Fruit fly (Drosophila melanogaster) whole organism, wandering third instar larva: ENCODE measurements around the gene CG33252.

Experiments
- Abd-B ChIP-seq: fragments of >200 bp; optimal IDR thresholded peaks from 2 replicates; lab custom pipeline; 2017; ENCODE audit warnings: missing biosample characterization, missing genetic modification characterization
- CG32264 ChIP-seq: fragments of 200-800 bp; sonication (Bioruptor generic); optimal IDR thresholded peaks from 2 replicates; lab custom pipeline; 2016; ENCODE audit warnings: missing biosample characterization, missing genetic modification characterization
- CG9705 ChIP-seq: fragments of 200-800 bp; sonication (Bioruptor generic); optimal IDR thresholded peaks from 2 replicates; lab custom pipeline; 2018; ENCODE audit warnings: missing biosample characterization, mild to moderate bottlenecking, missing genetic modification characterization
- CrebA ChIP-seq: fragments of 200-800 bp; sonication (Bioruptor generic); optimal IDR thresholded peaks from 2 replicates; lab custom pipeline; 2016; ENCODE audit warnings: missing biosample characterization, mild to moderate bottlenecking, missing genetic modification characterization, borderline replicate concordance
- Dif ChIP-seq: fragments of 200-275, 200-300 bp; sonication (Bioruptor generic); optimal IDR thresholded peaks from 2 replicates; lab custom pipeline; 2018; ENCODE audit warnings: missing biosample characterization, missing genetic modification characterization; ENCODE audit not compliant: partially characterized antibody
- HLH106 ChIP-seq: fragments of 200-800 bp; optimal IDR thresholded peaks from 3 replicates; lab custom pipeline; 2019; ENCODE audit warnings: missing biosample characterization, mild to moderate bottlenecking, missing genetic modification characterization, moderate library complexity
- Hr78 ChIP-seq: fragments of >200 bp; optimal IDR thresholded peaks from 2 replicates; lab custom pipeline; 2017; ENCODE audit warnings: missing biosample characterization, missing genetic modification characterization
- Hr83 ChIP-seq: fragments of 200-300 bp; sonication (Bioruptor generic); optimal IDR thresholded peaks from 2 replicates; lab custom pipeline; 2016; ENCODE audit warnings: missing biosample characterization, mild to moderate bottlenecking, missing genetic modification characterization, moderate library complexity; ENCODE audit not compliant: poor library complexity, severe bottlenecking
- Mio ChIP-seq: sonication (Bioruptor generic); optimal IDR thresholded peaks from 2 replicates; lab custom pipeline; 2016; ENCODE audit warnings: missing biosample characterization, missing genetic modification characterization
- Myc ChIP-seq: fragments of >200 bp; optimal IDR thresholded peaks from 2 replicates; lab custom pipeline; 2017
- N ChIP-seq: fragments of >200 bp; optimal IDR thresholded peaks from 2 replicates; lab custom pipeline; 2018; ENCODE audit warnings: missing biosample characterization, missing external identifiers, missing genetic modification characterization
- OdsH ChIP-seq: fragments of 200-800 bp; sonication (Bioruptor generic); optimal IDR thresholded peaks from 2 replicates; lab custom pipeline; 2016; ENCODE audit warnings: missing biosample characterization, mild to moderate bottlenecking, missing genetic modification characterization
- Rel ChIP-seq, 2 experiments: fragments of 200-800 bp; sonication (Bioruptor generic) in 1 of 2; optimal IDR thresholded peaks; 2 replicates in 1 of 2; 3 replicates in 1 of 2; lab custom pipeline; 2016 to 2019; ENCODE audit warnings: mild to moderate bottlenecking in 2 of 2, missing biosample characterization in 2 of 2, missing genetic modification characterization in 2 of 2, moderate library complexity in 1 of 2
- Sp1 ChIP-seq: fragments of 200-800 bp; sonication (Bioruptor generic); optimal IDR thresholded peaks from 3 replicates; lab custom pipeline; 2019; ENCODE audit warnings: missing biosample characterization, mild to moderate bottlenecking, missing genetic modification characterization, moderate library complexity
- Vsx2 ChIP-seq: fragments of 200-300, 225-300 bp; sonication (Bioruptor generic); optimal IDR thresholded peaks from 2 replicates; lab custom pipeline; 2018; ENCODE audit warnings: missing biosample characterization, missing genetic modification characterization; ENCODE audit not compliant: partially characterized antibody
- br ChIP-seq: fragments of 200-800 bp; sonication (Bioruptor generic); optimal IDR thresholded peaks from 2 replicates; lab custom pipeline; 2016; ENCODE audit warnings: missing biosample characterization, missing genetic modification characterization
- brk ChIP-seq: fragments of 200-800 bp; sonication (Bioruptor generic); optimal IDR thresholded peaks from 2 replicates; lab custom pipeline; 2016; ENCODE audit warnings: missing biosample characterization, mild to moderate bottlenecking, missing genetic modification characterization
- dl ChIP-seq, 2 experiments: fragments of 175-275, 200-275 bp in 1 of 2; fragments of 200-275 bp in 1 of 2; sonication (Bioruptor generic); optimal IDR thresholded peaks; lab custom pipeline; 2018; ENCODE audit warnings: mild to moderate bottlenecking in 2 of 2, missing biosample characterization in 2 of 2, missing genetic modification characterization in 2 of 2, moderate library complexity in 2 of 2; ENCODE audit not compliant: partially characterized antibody in 2 of 2, insufficient read depth in 1 of 2
- dmrt93B ChIP-seq: fragments of 200-800 bp; sonication (Bioruptor generic); optimal IDR thresholded peaks from 2 replicates; lab custom pipeline; 2018; ENCODE audit warnings: missing biosample characterization, mild to moderate bottlenecking, missing genetic modification characterization
- dsf ChIP-seq: sonication (Bioruptor generic); optimal IDR thresholded peaks from 2 replicates; lab custom pipeline; 2016; ENCODE audit warnings: missing biosample characterization, missing genetic modification characterization, borderline replicate concordance
- ey ChIP-seq: fragments of 200-800 bp; sonication (Bioruptor generic); optimal IDR thresholded peaks from 2 replicates; lab custom pipeline; 2016; ENCODE audit warnings: missing biosample characterization, missing genetic modification characterization
- foxo ChIP-seq, 2 experiments: fragments of 200-800 bp; sonication (Bioruptor generic); optimal IDR thresholded peaks; 2 replicates in 1 of 2; 3 replicates in 1 of 2; lab custom pipeline; 2016 to 2017; ENCODE audit warnings: missing biosample characterization in 2 of 2, missing genetic modification characterization in 2 of 2
- fru ChIP-seq: fragments of 200-800 bp; sonication (Bioruptor generic); optimal IDR thresholded peaks from 3 replicates; lab custom pipeline; 2016; ENCODE audit warnings: missing biosample characterization, mild to moderate bottlenecking, missing genetic modification characterization
- h ChIP-seq: fragments of 200-800 bp; sonication (Bioruptor generic); optimal IDR thresholded peaks from 3 replicates; lab custom pipeline; 2016; ENCODE audit warnings: missing biosample characterization, mild to moderate bottlenecking, missing genetic modification characterization
- jim ChIP-seq: fragments of 175-275, 200-325 bp; sonication (Bioruptor generic); optimal IDR thresholded peaks from 2 replicates; lab custom pipeline; 2016; ENCODE audit warnings: missing biosample characterization, mild to moderate bottlenecking, missing genetic modification characterization
- pan ChIP-seq: fragments of >200 bp; optimal IDR thresholded peaks from 2 replicates; lab custom pipeline; 2017
- psq ChIP-seq: fragments of 200-800 bp; sonication (Bioruptor generic); optimal IDR thresholded peaks from 3 replicates; lab custom pipeline; 2017; ENCODE audit warnings: missing biosample characterization, mild to moderate bottlenecking, missing genetic modification characterization, moderate library complexity
- rgr ChIP-seq: fragments of 200-800 bp; sonication (Bioruptor generic); optimal IDR thresholded peaks from 3 replicates; lab custom pipeline; 2016; ENCODE audit warnings: missing biosample characterization, mild to moderate bottlenecking, missing genetic modification characterization
- sage ChIP-seq: fragments of 200-800 bp; sonication (Bioruptor generic); optimal IDR thresholded peaks from 2 replicates; lab custom pipeline; 2016; ENCODE audit warnings: missing biosample characterization, mild to moderate bottlenecking, missing genetic modification characterization
- sv ChIP-seq: fragments of 200-800 bp; sonication (Bioruptor generic); optimal IDR thresholded peaks from 3 replicates; lab custom pipeline; 2016; ENCODE audit warnings: missing biosample characterization, missing genetic modification characterization
- tai ChIP-seq: sonication (Bioruptor generic); optimal IDR thresholded peaks from 2 replicates; lab custom pipeline; 2016; ENCODE audit warnings: missing biosample characterization, missing genetic modification characterization
- usp ChIP-seq: fragments of >200 bp; optimal IDR thresholded peaks from 2 replicates; lab custom pipeline; 2017; ENCODE audit warnings: missing biosample characterization, missing genetic modification characterization
- woc ChIP-seq: sonication (Bioruptor generic); optimal IDR thresholded peaks from 2 replicates; lab custom pipeline; 2016; ENCODE audit warnings: missing biosample characterization, mild to moderate bottlenecking, missing genetic modification characterization

Gene CG33252

dm6 chrX:16873053-16873452 lies 23.9 kb downstream of the CG33252 start (continued):
- TF ChIP-seq Dif (GFP tag; lab: Kevin White, UChicago) = no peak
- no peak for TF ChIP-seq Myc (lab: Kevin White, UChicago)
- no peak for TF ChIP-seq rgr (GFP tag; lab: Kevin White, UChicago)
- TF ChIP-seq Abd-B (GFP tag; lab: Kevin White, UChicago) = no peak
- no peak for TF ChIP-seq usp (GFP tag; lab: Kevin White, UChicago)
- no peak for TF ChIP-seq Hr78 (GFP tag; lab: Kevin White, UChicago)
- no peak for TF ChIP-seq Hr83 (GFP tag; lab: Kevin White, UChicago)
- TF ChIP-seq tai (GFP tag; lab: Kevin White, UChicago) = no peak

dm6 chrX:16871808-16872207 lies 25.2 kb downstream of the CG33252 start:
- TF ChIP-seq ey (peak; percentile 41), foxo (GFP tag; optimal IDR thresholded peaks at IDR 0.05; lab: Kevin White, UChicago) (peak in 1 of 2 experiments; percentile 14), dmrt93B (GFP tag; lab: Kevin White, UChicago) (no peak), HLH106 (tag; lab: Kevin White, UChicago) (peak; percentile 18), fru (GFP tag; lab: Kevin White, UChicago) (peak; percentile 55), usp (GFP tag; lab: Kevin White, UChicago) (no peak), h (peak; percentile 29), OdsH (peak; percentile 34), br (GFP tag; lab: Kevin White, UChicago) (peak; percentile 23)

dm6 chrX:16867622-16868021 lies 29.4 kb downstream of the CG33252 start:
- TF ChIP-seq CrebA (GFP tag; lab: Kevin White, UChicago) (no peak), Hr83 (GFP tag; lab: Kevin White, UChicago) (no peak), Mio (GFP tag; lab: Kevin White, UChicago) (no peak), Hr78 (GFP tag; lab: Kevin White, UChicago) (no peak), h (no peak), sv (GFP tag; lab: Kevin White, UChicago) (no peak), Sp1 (GFP tag; lab: Kevin White, UChicago) (no peak), foxo (GFP tag; optimal IDR thresholded peaks at IDR 0.05; lab: Kevin White, UChicago) (no peak), CG9705 (no peak), jim (GFP tag; lab: Kevin White, UChicago) (no peak), dmrt93B (GFP tag; lab: Kevin White, UChicago) (no peak), psq (no peak), tai (GFP tag; lab: Kevin White, UChicago) (no peak), Vsx2 (GFP tag; lab: Kevin White, UChicago) (no peak), usp (GFP tag; lab: Kevin White, UChicago) (no peak), N (no peak), brk (GFP tag; lab: Kevin White, UChicago) (no peak)

- TF ChIP-seq pan (no peak), Rel (GFP tag; optimal IDR thresholded peaks at IDR 0.05; lab: Kevin White, UChicago) (no peak), Rel (tag; optimal IDR thresholded peaks at IDR 0.05; lab: Kevin White, UChicago) (no peak), woc (no peak), dsf (GFP tag; lab: Kevin White, UChicago) (no peak), CG32264 (no peak), Vsx2 (GFP tag; lab: Kevin White, UChicago) (no peak), brk (GFP tag; lab: Kevin White, UChicago) (no peak), HLH106 (tag; lab: Kevin White, UChicago) (no peak), fru (GFP tag; lab: Kevin White, UChicago) (no peak), CrebA (GFP tag; lab: Kevin White, UChicago) (no peak), Dif (GFP tag; lab: Kevin White, UChicago) (no peak), Mio (GFP tag; lab: Kevin White, UChicago) (no peak), OdsH (no peak), Hr83 (GFP tag; lab: Kevin White, UChicago) (no peak), rgr (GFP tag; lab: Kevin White, UChicago) (no peak), sage (no peak), dmrt93B (GFP tag; lab: Kevin White, UChicago) (no peak), dl (GFP tag; optimal IDR thresholded peaks at IDR 0.05; lab: Kevin White, UChicago; ENCODE audit: insufficient read depth in 1 of 2, partially characterized antibody in 2 of 2) (no peak), psq (no peak), jim (GFP tag; lab: Kevin White, UChicago) (no peak)
Measured at dm6 chrX:16859732-16860131, 37.3 kb downstream of the CG33252 start.
